Worm (Caenorhabditis elegans) whole organism, L1 larva: ENCODE results near the gene T19H5.7.

ENCODE experiments used
- ceh-82 ChIP-seq, 3 experiments: fragments of 150-350 bp in 1 of 3; sonication (generic microtip) in 2 of 3; optimal IDR thresholded peaks; 2 replicates each; lab custom pipeline; 2014 to 2017; ENCODE audit warnings: missing biosample characterization in 3 of 3, missing genetic modification characterization in 3 of 3
- fos-1 ChIP-seq: fragments of 150-350 bp; optimal IDR thresholded peaks from 2 replicates; lab custom pipeline; 2014; ENCODE audit warnings: missing biosample characterization, missing genetic modification characterization
- irx-1 ChIP-seq: sonication (generic microtip); optimal IDR thresholded peaks from 2 replicates; lab custom pipeline; 2016; ENCODE audit warnings: missing genetic modification characterization, missing compliant biosample characterization
- lin-15B ChIP-seq: fragments of 150-350 bp; sonication (generic microtip); optimal IDR thresholded peaks from 3 replicates; lab custom pipeline; 2014; ENCODE audit warnings: missing biosample characterization, missing genetic modification characterization
- lin-39 ChIP-seq: fragments of 150-350 bp; optimal IDR thresholded peaks from 2 replicates; lab custom pipeline; 2014; ENCODE audit warnings: missing biosample characterization, missing genetic modification reagents, missing genetic modification characterization
- lsy-2 ChIP-seq, 2 experiments: fragments of 150-350 bp; optimal IDR thresholded peaks; 2 replicates each; lab custom pipeline; 2014; ENCODE audit warnings: missing biosample characterization in 2 of 2, missing genetic modification characterization in 2 of 2
- nhr-11 ChIP-seq: fragments of 150-350 bp; optimal IDR thresholded peaks from 2 replicates; lab custom pipeline; 2014; ENCODE audit warnings: missing biosample characterization, missing genetic modification characterization
- nhr-77 ChIP-seq: fragments of 150-350 bp; optimal IDR thresholded peaks from 2 replicates; lab custom pipeline; 2014; ENCODE audit warnings: missing biosample characterization, missing genetic modification characterization
- nhr-90 ChIP-seq: sonication (generic microtip); optimal IDR thresholded peaks from 2 replicates; lab custom pipeline; 2016; ENCODE audit warnings: mild to moderate bottlenecking, missing genetic modification characterization, missing compliant biosample characterization; ENCODE audit not compliant: poor library complexity
- snu-23 ChIP-seq: sonication (generic microtip); optimal IDR thresholded peaks from 2 replicates; lab custom pipeline; 2016; ENCODE audit warnings: missing genetic modification characterization, missing compliant biosample characterization
- unc-62 ChIP-seq: fragments of 150-350 bp; optimal IDR thresholded peaks from 2 replicates; lab custom pipeline; 2014; ENCODE audit warnings: missing biosample characterization, missing genetic modification reagents, missing genetic modification characterization

DNA sequence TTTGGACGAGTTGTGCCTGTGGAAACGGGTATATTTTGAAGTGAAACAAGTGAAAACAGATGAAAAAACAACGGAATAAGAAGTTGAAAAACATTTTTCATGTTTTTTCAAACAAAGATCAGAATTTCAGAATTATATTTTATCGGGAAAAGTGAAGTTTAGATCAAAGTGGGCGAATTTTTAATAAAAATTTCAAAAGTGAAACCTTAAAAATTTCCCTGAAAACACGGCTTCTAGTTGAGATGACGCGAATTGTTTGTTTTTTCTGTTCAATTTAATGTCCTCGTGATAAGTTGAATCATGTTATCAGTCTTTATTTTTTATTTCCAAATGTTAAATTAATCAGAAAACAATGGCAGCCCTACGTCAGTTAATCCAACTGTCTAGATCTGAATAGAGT, 27.3 kb upstream of the T19H5.7 start, which contains the start of gene gcy-3:
- TF ChIP-seq ceh-82 (tag; optimal IDR thresholded peaks at IDR 0.05; lab: Kevin White, UChicago): no peak
- TF ChIP-seq nhr-90 (tag; lab: Kevin White, UChicago): no peak
- TF ChIP-seq lin-39 (tag; lab: Kevin White, UChicago): no peak
- TF ChIP-seq lsy-2 (tag; optimal IDR thresholded peaks at IDR 0.05; lab: Kevin White, UChicago): no peak
- no peak for TF ChIP-seq nhr-77 (tag; lab: Kevin White, UChicago)
- no peak for TF ChIP-seq nhr-11 (tag; lab: Kevin White, UChicago)
- TF ChIP-seq unc-62 (GFP tag; lab: Kevin White, UChicago): no peak
- no peak for TF ChIP-seq snu-23 (GFP tag; lab: Kevin White, UChicago)
- no peak for TF ChIP-seq irx-1
- TF ChIP-seq fos-1 (tag; lab: Kevin White, UChicago): no peak
- TF ChIP-seq lin-15B: no peak
